Worm (Caenorhabditis elegans) whole organism, L4 larva: ENCODE measurements around the gene fipr-13.
A peak's percentile ranks its signal among the peaks of the same experiment; 100 is the strongest.

Experiments
- F10B5.3 ChIP-seq: sonication (generic microtip); optimal IDR thresholded peaks from 2 replicates; lab custom pipeline; 2016; ENCODE audit warnings: mild to moderate bottlenecking, missing genetic modification characterization, missing compliant biosample characterization
- F49E8.2 ChIP-seq: sonication (generic microtip); optimal IDR thresholded peaks from 2 replicates; lab custom pipeline; 2016; ENCODE audit warnings: missing compliant biosample characterization, mild to moderate bottlenecking, missing genetic modification characterization, borderline replicate concordance
- T20F7.1 ChIP-seq: fragments of 200-800 bp; sonication (Bioruptor generic); optimal IDR thresholded peaks from 2 replicates; lab custom pipeline; 2018; ENCODE audit warnings: mild to moderate bottlenecking, missing genetic modification characterization, missing compliant biosample characterization
- ZK546.5 ChIP-seq, 2 experiments: sonication (generic microtip); optimal IDR thresholded peaks; 2 replicates each; lab custom pipeline; 2017; ENCODE audit warnings: missing biosample characterization in 2 of 2, missing genetic modification characterization in 2 of 2
- aha-1 ChIP-seq: fragments of 150-350 bp; peaks from one replicate; lab custom pipeline; 2014; ENCODE audit warnings: missing biosample characterization, missing genetic modification characterization
- ama-1 ChIP-seq: fragments of 150-350 bp; optimal IDR thresholded peaks from 2 replicates; lab custom pipeline; 2014; ENCODE audit warnings: inconsistent platforms, mixed read lengths
- ceh-82 ChIP-seq: sonication (generic microtip); optimal IDR thresholded peaks from 2 replicates; lab custom pipeline; 2017; ENCODE audit warnings: missing biosample characterization, missing genetic modification characterization
- cey-2 ChIP-seq: sonication (generic microtip); optimal IDR thresholded peaks from 3 replicates; lab custom pipeline; 2017; ENCODE audit warnings: missing genetic modification characterization, mild to moderate bottlenecking, missing compliant biosample characterization, antibody characterized with exemption, borderline replicate concordance; ENCODE audit not compliant: insufficient read depth
- daf-12 ChIP-seq: fragments of 150-350 bp; optimal IDR thresholded peaks from 2 replicates; lab custom pipeline; 2014; ENCODE audit warnings: missing biosample characterization, missing genetic modification reagents, missing genetic modification characterization
- daf-8 ChIP-seq: fragments of 200-800 bp; sonication (Bioruptor generic); IDR thresholded peaks from 2 replicates; pipeline ENCODE4 v1.3.6; 2022; ENCODE audit warnings: missing genetic modification characterization, missing compliant biosample characterization
- dve-1 ChIP-seq: sonication (generic microtip); optimal IDR thresholded peaks from 2 replicates; lab custom pipeline; 2017; ENCODE audit warnings: antibody characterized with exemption, mild to moderate bottlenecking, missing genetic modification characterization, missing compliant biosample characterization; ENCODE audit not compliant: insufficient read depth
- gei-8 ChIP-seq: fragments of 200-800 bp; sonication (Bioruptor generic); optimal IDR thresholded peaks from 2 replicates; lab custom pipeline; 2018; ENCODE audit warnings: mild to moderate bottlenecking, missing genetic modification characterization, missing compliant biosample characterization
- hif-1 ChIP-seq, 2 experiments: sonication (generic microtip); optimal IDR thresholded peaks; 2 replicates each; lab custom pipeline; 2016 to 2017; ENCODE audit warnings: missing compliant biosample characterization in 2 of 2, missing genetic modification characterization in 2 of 2, missing genetic modification reagents in 2 of 2, missing genotype in 2 of 2, mild to moderate bottlenecking in 1 of 2
- hmg-1.1 ChIP-seq: fragments of 200-800 bp; sonication (Bioruptor generic); IDR thresholded peaks from 2 replicates; pipeline ENCODE4 v1.3.6; 2022; ENCODE audit warnings: missing genetic modification reagents, missing genetic modification characterization, missing compliant biosample characterization
- lim-7 ChIP-seq: fragments of 200-800 bp; sonication (Bioruptor generic); IDR thresholded peaks from 2 replicates; pipeline ENCODE4 v1.3.6; 2022; ENCODE audit warnings: missing genetic modification characterization, missing compliant biosample characterization
- lin-13 ChIP-seq: fragments of 150-350 bp; optimal IDR thresholded peaks from 2 replicates; lab custom pipeline; 2014; ENCODE audit warnings: missing biosample characterization, missing genetic modification reagents, missing genetic modification characterization
- lin-15B ChIP-seq: fragments of 150-350 bp; sonication (generic microtip); optimal IDR thresholded peaks from 3 replicates; lab custom pipeline; 2014; ENCODE audit warnings: missing biosample characterization, missing genetic modification characterization
- lin-29 ChIP-seq: fragments of 200-800 bp; sonication (Bioruptor generic); IDR thresholded peaks from 2 replicates; pipeline ENCODE4 v1.3.6; 2022; ENCODE audit warnings: missing genetic modification reagents, missing genetic modification characterization, missing compliant biosample characterization
- lin-38 ChIP-seq: fragments of 200-800 bp; sonication (Bioruptor generic); IDR thresholded peaks from 2 replicates; pipeline ENCODE4 v1.3.6; 2022; ENCODE audit warnings: missing genetic modification reagents, missing genetic modification characterization, missing compliant biosample characterization
- madf-5 ChIP-seq, 2 experiments: fragments of 200-800 bp; sonication (Bioruptor generic); IDR thresholded peaks; 2 replicates each; pipeline ENCODE4 v1.3.6; 2022; ENCODE audit warnings: missing compliant biosample characterization in 2 of 2, missing genetic modification characterization in 2 of 2
- madf-9 ChIP-seq: fragments of 200-800 bp; sonication (Bioruptor generic); conservative IDR thresholded peaks from 2 replicates; pipeline ENCODE4 v1.3.6; 2022; ENCODE audit warnings: missing genetic modification reagents, missing genetic modification characterization, missing compliant biosample characterization
- mdl-1 ChIP-seq, 2 experiments: fragments of 150-350 bp in 1 of 2; sonication (generic microtip) in 1 of 2; optimal IDR thresholded peaks; 2 replicates each; lab custom pipeline; 2014 to 2017; ENCODE audit warnings: missing biosample characterization in 2 of 2, missing genetic modification characterization in 2 of 2
- mdt-29 ChIP-seq: fragments of 200-800 bp; sonication (Bioruptor generic); IDR thresholded peaks from 2 replicates; pipeline ENCODE4 v1.3.6; 2022; ENCODE audit warnings: missing genetic modification reagents, missing genetic modification characterization, missing compliant biosample characterization
- mep-1 ChIP-seq: fragments of 150-350 bp; sonication (generic microtip); optimal IDR thresholded peaks from 3 replicates; lab custom pipeline; 2014; ENCODE audit warnings: missing biosample characterization, missing genetic modification characterization
- mxl-2 ChIP-seq: fragments of 200-800 bp; sonication (Bioruptor generic); conservative IDR thresholded peaks from 2 replicates; pipeline ENCODE4 v1.3.6; 2022; ENCODE audit warnings: missing genetic modification reagents, missing genetic modification characterization, missing compliant biosample characterization
- mxl-3 ChIP-seq: fragments of 200-800 bp; sonication (Bioruptor generic); optimal IDR thresholded peaks from 2 replicates; lab custom pipeline; 2018; ENCODE audit warnings: mild to moderate bottlenecking, missing genetic modification characterization, missing compliant biosample characterization
- nhr-102 ChIP-seq: sonication (generic microtip); optimal IDR thresholded peaks from 2 replicates; lab custom pipeline; 2016; ENCODE audit warnings: mild to moderate bottlenecking, missing genetic modification characterization, moderate library complexity, missing compliant biosample characterization
- nhr-11 ChIP-seq: fragments of 150-350 bp; optimal IDR thresholded peaks from 2 replicates; lab custom pipeline; 2014; ENCODE audit warnings: missing biosample characterization, missing genetic modification characterization
- nhr-25 ChIP-seq: sonication (generic microtip); optimal IDR thresholded peaks from 2 replicates; lab custom pipeline; 2017; ENCODE audit warnings: missing genetic modification characterization, mild to moderate bottlenecking, missing compliant biosample characterization, antibody characterized with exemption, moderate library complexity, borderline replicate concordance; ENCODE audit not compliant: insufficient read depth
- nhr-41 ChIP-seq: fragments of 200-800 bp; sonication (Bioruptor generic); IDR thresholded peaks from 2 replicates; pipeline ENCODE4 v1.3.6; 2022; ENCODE audit warnings: missing genetic modification reagents, missing genetic modification characterization, missing compliant biosample characterization
- nhr-6 ChIP-seq: fragments of 150-350 bp; optimal IDR thresholded peaks from 2 replicates; lab custom pipeline; 2014; ENCODE audit warnings: missing biosample characterization, missing genetic modification characterization
- snpc-1.2 ChIP-seq: fragments of 200-800 bp; sonication (Bioruptor generic); IDR thresholded peaks from 2 replicates; pipeline ENCODE4 v1.3.6; 2022; ENCODE audit warnings: missing genetic modification reagents, missing genetic modification characterization, missing compliant biosample characterization
- spr-1 ChIP-seq: sonication (generic microtip); optimal IDR thresholded peaks from 2 replicates; lab custom pipeline; 2016; ENCODE audit warnings: mild to moderate bottlenecking, missing genetic modification characterization, missing compliant biosample characterization
- unc-39 ChIP-seq: sonication (generic microtip); optimal IDR thresholded peaks from 2 replicates; lab custom pipeline; 2017; ENCODE audit warnings: missing biosample characterization, missing genetic modification characterization
- unc-62 ChIP-seq, 3 experiments: fragments of 150-350 bp in 1 of 3; sonication (generic microtip); optimal IDR thresholded peaks in 2 of 3; peaks in 1 of 3; 1 replicate in 1 of 3; 2 replicates in 2 of 3; lab custom pipeline; 2014 to 2017; ENCODE audit warnings: missing biosample characterization in 3 of 3, missing genetic modification characterization in 3 of 3, missing genetic modification reagents in 3 of 3, missing genotype in 1 of 3
- zag-1 ChIP-seq: fragments of 150-350 bp; optimal IDR thresholded peaks from 2 replicates; lab custom pipeline; 2014; ENCODE audit warnings: missing biosample characterization, missing genetic modification characterization
- zfp-2 ChIP-seq: sonication (generic microtip); optimal IDR thresholded peaks from 2 replicates; lab custom pipeline; 2016; ENCODE audit warnings: mild to moderate bottlenecking, missing genetic modification characterization, missing compliant biosample characterization
- zip-11 ChIP-seq: fragments of 200-800 bp; sonication (Bioruptor generic); IDR thresholded peaks from 2 replicates; pipeline ENCODE4 v1.3.6; 2022; ENCODE audit warnings: missing genetic modification characterization, missing compliant biosample characterization
- ztf-7 ChIP-seq: fragments of 150-350 bp; optimal IDR thresholded peaks from 2 replicates; lab custom pipeline; 2014; ENCODE audit warnings: missing biosample characterization, missing genetic modification characterization

fipr-13 gene

ce11 chrV:10066769-10067168, 2.4 kb downstream of the fipr-13 start, which contains the start of gene npr-39:
Gene npr-39, plus strand, starts transcription at chrV:10067069.
- no peak for TF ChIP-seq ceh-82
- no peak for TF ChIP-seq nhr-102 (tag; lab: Kevin White, UChicago)
- no peak for TF ChIP-seq dve-1 (tag; lab: Kevin White, UChicago)
- no peak for TF ChIP-seq lim-7 (GFP tag; lab: Robert Waterston, UW)
- TF ChIP-seq madf-5 (GFP tag; IDR thresholded peaks at IDR 0.05; lab: Robert Waterston, UW) = no peak
- TF ChIP-seq nhr-41 = no peak
- TF ChIP-seq madf-9 (GFP tag; lab: Robert Waterston, UW) = no peak
- TF ChIP-seq F10B5.3 (tag; lab: Kevin White, UChicago) = no peak
- TF ChIP-seq gei-8 (GFP tag; lab: Kevin White, UChicago) = no peak
- TF ChIP-seq F49E8.2 (tag; lab: Kevin White, UChicago) = no peak
- no peak for TF ChIP-seq lin-15B (tag; lab: Kevin White, UChicago)
- no peak for TF ChIP-seq unc-39 (tag; lab: Kevin White, UChicago)
- TF ChIP-seq T20F7.1 = no peak
- TF ChIP-seq ama-1 (lab: Kevin White, UChicago) = no peak
- TF ChIP-seq zip-11 (GFP tag; lab: Robert Waterston, UW) = no peak
- no peak for TF ChIP-seq unc-62 (GFP tag; optimal IDR thresholded peaks at IDR 0.05 in 1 of 2; lab: Kevin White, UChicago)
- TF ChIP-seq unc-62 (tag; optimal IDR thresholded peaks at IDR 0.05; lab: Kevin White, UChicago) = no peak

- TF ChIP-seq nhr-11 (tag; lab: Kevin White, UChicago) (no peak), unc-62 (GFP tag; optimal IDR thresholded peaks at IDR 0.05 in 1 of 2; lab: Kevin White, UChicago) (peak in 1 of 2 experiments; percentile 58), unc-62 (tag; optimal IDR thresholded peaks at IDR 0.05; lab: Kevin White, UChicago) (no peak)
- TF ChIP-seq, all 104 proteins: peak for 1
Observed at ce11 chrV:10070541-10070940, 6.2 kb downstream of the fipr-13 start, which contains the start of gene nhr-192. Gene nhr-192, minus strand, starts transcription at chrV:10070641.

- TF ChIP-seq nhr-41 (no peak), unc-62 (GFP tag; optimal IDR thresholded peaks at IDR 0.05 in 1 of 2; lab: Kevin White, UChicago) (peak in 1 of 2 experiments; percentile 91), unc-62 (tag; optimal IDR thresholded peaks at IDR 0.05; lab: Kevin White, UChicago) (no peak)
- TF ChIP-seq, all 104 proteins: peak for 1
Observed at ce11 chrV:10072721-10073120, 8.4 kb downstream of the fipr-13 start.

ce11 chrV:10073793-10074192, 9.5 kb downstream of the fipr-13 start, which contains the start of gene F57A8.6:
Gene F57A8.6, minus strand, starts transcription at chrV:10073893.
- TF ChIP-seq zag-1 (tag; lab: Kevin White, UChicago) (no peak), snpc-1.2 (GFP tag; lab: Robert Waterston, UW) (no peak), F10B5.3 (tag; lab: Kevin White, UChicago) (no peak), hmg-1.1 (GFP tag; lab: Robert Waterston, UW) (no peak), ZK546.5 (tag; optimal IDR thresholded peaks at IDR 0.05; lab: Kevin White, UChicago) (no peak), lin-13 (no peak), unc-39 (tag; lab: Kevin White, UChicago) (no peak), mxl-3 (GFP tag; lab: Kevin White, UChicago) (no peak), mep-1 (tag; lab: Kevin White, UChicago) (no peak), spr-1 (tag; lab: Kevin White, UChicago) (no peak), mxl-2 (GFP tag; lab: Robert Waterston, UW) (no peak), nhr-11 (tag; lab: Kevin White, UChicago) (no peak), nhr-25 (tag; lab: Kevin White, UChicago) (no peak)

- TF ChIP-seq lin-29 (no peak), daf-8 (GFP tag; lab: Robert Waterston, UW) (no peak), madf-5 (GFP tag; IDR thresholded peaks at IDR 0.05; lab: Robert Waterston, UW) (no peak), mdl-1 (tag; optimal IDR thresholded peaks at IDR 0.05; lab: Kevin White, UChicago) (no peak), daf-12 (tag; lab: Kevin White, UChicago) (no peak), ztf-7 (tag; lab: Kevin White, UChicago) (no peak), lin-38 (GFP tag; lab: Robert Waterston, UW) (no peak), cey-2 (tag; lab: Kevin White, UChicago) (no peak), zfp-2 (no peak), zag-1 (tag; lab: Kevin White, UChicago) (no peak), dve-1 (tag; lab: Kevin White, UChicago) (no peak), mdt-29 (GFP tag; lab: Robert Waterston, UW) (no peak), nhr-6 (no peak), aha-1 (tag; lab: Kevin White, UChicago) (no peak), hif-1 (tag; optimal IDR thresholded peaks at IDR 0.05; lab: Kevin White, UChicago) (no peak)
Observed at ce11 chrV:10075441-10075840, 11.1 kb downstream of the fipr-13 start, which contains the start of gene F57A8.7. Gene F57A8.7, plus strand, starts transcription at chrV:10075741.
